Fruit fly (Drosophila melanogaster) whole organism, embryonic: Measurements from ENCODE around the gene CG43291.

Experiments
- Ada2b ChIP-seq: fragments of 200-800 bp; sonication (Bioruptor generic); IDR thresholded peaks from 2 replicates; pipeline ENCODE4 v1.3.6; 2022; ENCODE audit warnings: missing biosample characterization, missing genetic modification characterization
- Asciz ChIP-seq: fragments of 200-800 bp; sonication (Bioruptor generic); optimal IDR thresholded peaks from 2 replicates; lab custom pipeline; 2017; ENCODE audit warnings: missing biosample characterization, mild to moderate bottlenecking, missing genetic modification characterization, missing genetic modification reagents
- Atf-2 ChIP-seq: fragments of 200-800 bp; sonication (Bioruptor generic); optimal IDR thresholded peaks from 2 replicates; lab custom pipeline; 2016; ENCODE audit warnings: missing biosample characterization, missing genetic modification characterization
- CG10209 ChIP-seq: fragments of 200-800 bp; sonication (Bioruptor generic); optimal IDR thresholded peaks from 3 replicates; lab custom pipeline; 2017; ENCODE audit warnings: missing biosample characterization, mild to moderate bottlenecking, missing genetic modification characterization, missing genetic modification reagents
- CG10321 ChIP-seq: fragments of 200-800 bp; sonication (Bioruptor generic); IDR thresholded peaks from 2 replicates; pipeline ENCODE4 v1.3.6; 2022; ENCODE audit warnings: missing biosample characterization, missing genetic modification characterization
- CG11093 ChIP-seq: fragments of 200-800 bp; sonication (Bioruptor generic); IDR thresholded peaks from 3 replicates; pipeline ENCODE4 v1.3.6; 2022; ENCODE audit warnings: missing biosample characterization, missing genetic modification characterization
- CG11456 ChIP-seq: fragments of 200-800 bp; sonication (Bioruptor generic); IDR thresholded peaks from 3 replicates; pipeline ENCODE4 v1.3.6; 2022; ENCODE audit warnings: missing biosample characterization, missing genetic modification characterization
- CG14014 ChIP-seq: fragments of 200-800 bp; sonication (Bioruptor generic); IDR thresholded peaks from 2 replicates; pipeline ENCODE4 v1.3.6; 2022; ENCODE audit warnings: missing biosample characterization, missing genetic modification characterization
- CG14050 ChIP-seq: fragments of 200-800 bp; sonication (Bioruptor generic); IDR thresholded peaks from 3 replicates; pipeline ENCODE4 v1.3.6; 2022; ENCODE audit warnings: missing biosample characterization, missing genetic modification characterization
- CG15514 ChIP-seq: fragments of 200-800 bp; sonication (Bioruptor generic); optimal IDR thresholded peaks from 3 replicates; lab custom pipeline; 2017; ENCODE audit warnings: missing biosample characterization, missing genetic modification characterization, mild to moderate bottlenecking, moderate library complexity, missing genetic modification reagents
- CG18262 ChIP-seq: fragments of 200-800 bp; optimal IDR thresholded peaks from 3 replicates; lab custom pipeline; 2019; ENCODE audit warnings: missing biosample characterization, mild to moderate bottlenecking, missing genetic modification characterization, moderate library complexity
- CG2875 ChIP-seq: fragments of 200-800 bp; sonication (Bioruptor generic); optimal IDR thresholded peaks from 2 replicates; lab custom pipeline; 2017; ENCODE audit warnings: missing biosample characterization, mild to moderate bottlenecking, missing genetic modification characterization, missing genetic modification reagents
- CG2889 ChIP-seq: fragments of 200-800 bp; sonication (Bioruptor generic); IDR thresholded peaks from 3 replicates; pipeline ENCODE4 v1.3.6; 2022; ENCODE audit warnings: missing biosample characterization, missing genetic modification characterization
- CG31365 ChIP-seq: fragments of 200-800 bp; sonication (Bioruptor generic); optimal IDR thresholded peaks from 2 replicates; lab custom pipeline; 2018; ENCODE audit warnings: missing biosample characterization, mild to moderate bottlenecking, missing genetic modification characterization
- CG3407 ChIP-seq: fragments of 200-800 bp; sonication (Bioruptor generic); optimal IDR thresholded peaks from 2 replicates; lab custom pipeline; 2018; ENCODE audit warnings: missing biosample characterization, mild to moderate bottlenecking, missing genetic modification characterization
- CG4730 ChIP-seq: fragments of 200-800 bp; sonication (Bioruptor generic); IDR thresholded peaks from 2 replicates; pipeline ENCODE4 v1.3.6; 2022; ENCODE audit warnings: missing biosample characterization, missing genetic modification characterization
- CG7357 ChIP-seq: fragments of 200-800 bp; sonication (Bioruptor generic); IDR thresholded peaks from 3 replicates; pipeline ENCODE4 v1.3.6; 2022; ENCODE audit warnings: missing biosample characterization, missing genetic modification characterization
- CG8089 ChIP-seq: fragments of 200-800 bp; sonication (Bioruptor generic); optimal IDR thresholded peaks from 3 replicates; lab custom pipeline; 2016; ENCODE audit warnings: missing biosample characterization, missing genetic modification characterization
- CG8290 ChIP-seq, 3 experiments: fragments of 200-800 bp; sonication (Bioruptor generic); optimal IDR thresholded peaks; 2 replicates each; lab custom pipeline; 2016 to 2019; ENCODE audit warnings: missing biosample characterization in 3 of 3, missing genetic modification characterization in 3 of 3, mild to moderate bottlenecking in 2 of 3, moderate library complexity in 1 of 3
- CG8944 ChIP-seq: fragments of 200-800 bp; sonication (Bioruptor generic); optimal IDR thresholded peaks from 3 replicates; lab custom pipeline; 2016; ENCODE audit warnings: missing biosample characterization, missing genetic modification characterization
- CG9797 ChIP-seq: fragments of 200-800 bp; sonication (Bioruptor generic); optimal IDR thresholded peaks from 3 replicates; lab custom pipeline; 2018; ENCODE audit warnings: missing biosample characterization, mild to moderate bottlenecking, missing genetic modification characterization
- CG9932 ChIP-seq: fragments of 200-800 bp; sonication (Bioruptor generic); IDR thresholded peaks from 2 replicates; pipeline ENCODE4 v1.3.6; 2022; ENCODE audit warnings: missing biosample characterization, missing genetic modification characterization
- D19B ChIP-seq: fragments of 200-800 bp; sonication (Bioruptor generic); optimal IDR thresholded peaks from 2 replicates; lab custom pipeline; 2017; ENCODE audit warnings: missing biosample characterization, mild to moderate bottlenecking, missing genetic modification characterization
- Dref ChIP-seq: fragments of 200-800 bp; sonication (Bioruptor generic); IDR thresholded peaks from 2 replicates; pipeline ENCODE4 v1.3.6; 2022; ENCODE audit warnings: missing biosample characterization, missing genetic modification characterization
- H15 ChIP-seq: fragments of 200-800 bp; sonication (Bioruptor generic); IDR thresholded peaks from 3 replicates; pipeline ENCODE4 v1.3.6; 2022; ENCODE audit warnings: missing biosample characterization, missing genetic modification characterization
- Hand ChIP-seq: fragments of 200-800 bp; sonication (Bioruptor generic); optimal IDR thresholded peaks from 2 replicates; lab custom pipeline; 2017; ENCODE audit warnings: mild to moderate bottlenecking, missing biosample characterization, missing genetic modification reagents, missing genetic modification characterization
- HmgD ChIP-seq: fragments of 200-800 bp; sonication (Bioruptor generic); optimal IDR thresholded peaks from 3 replicates; lab custom pipeline; 2016; ENCODE audit warnings: missing biosample characterization, missing genetic modification characterization
- Nf-YC ChIP-seq: fragments of 200-800 bp; optimal IDR thresholded peaks from 3 replicates; lab custom pipeline; 2019; ENCODE audit warnings: missing biosample characterization, mild to moderate bottlenecking, missing genetic modification characterization, moderate library complexity
- NfI ChIP-seq: fragments of 200-800 bp; sonication (Bioruptor generic); optimal IDR thresholded peaks from 3 replicates; lab custom pipeline; 2018; ENCODE audit warnings: missing biosample characterization, mild to moderate bottlenecking, missing genetic modification characterization, moderate library complexity
- Pdp1 ChIP-seq, 2 experiments: fragments of 200-800 bp; sonication (Bioruptor generic); optimal IDR thresholded peaks; 3 replicates each; lab custom pipeline; 2016; ENCODE audit warnings: missing biosample characterization in 2 of 2, missing genetic modification characterization in 2 of 2, mild to moderate bottlenecking in 1 of 2, moderate library complexity in 1 of 2
- Rfx ChIP-seq: fragments of 200-800 bp; sonication (Bioruptor generic); IDR thresholded peaks from 2 replicates; pipeline ENCODE4 v1.3.6; 2022; ENCODE audit warnings: missing biosample characterization, missing genetic modification characterization
- Sox100B ChIP-seq: fragments of 200-800 bp; sonication (Bioruptor generic); optimal IDR thresholded peaks from 3 replicates; lab custom pipeline; 2018; ENCODE audit warnings: missing biosample characterization, mild to moderate bottlenecking, missing genetic modification characterization
- Tbp ChIP-seq: fragments of >200 bp; optimal IDR thresholded peaks from 2 replicates; lab custom pipeline; 2018; ENCODE audit warnings: missing biosample characterization, missing genetic modification characterization
- abd-A ChIP-seq: fragments of 200-800 bp; sonication (Bioruptor generic); optimal IDR thresholded peaks from 3 replicates; lab custom pipeline; 2019; ENCODE audit warnings: missing biosample characterization, mild to moderate bottlenecking, missing genetic modification characterization, moderate library complexity
- aop ChIP-seq: fragments of 200-800 bp; sonication (Bioruptor generic); IDR thresholded peaks from 2 replicates; pipeline ENCODE4 v1.3.6; 2022; ENCODE audit warnings: missing biosample characterization, missing genetic modification characterization
- ara ChIP-seq: fragments of 200-800 bp; sonication (Bioruptor generic); IDR thresholded peaks from 2 replicates; pipeline ENCODE4 v1.3.6; 2022; ENCODE audit warnings: missing biosample characterization, missing genetic modification characterization
- bab2 ChIP-seq: fragments of 200-800 bp; sonication (Bioruptor generic); optimal IDR thresholded peaks from 2 replicates; lab custom pipeline; 2016; ENCODE audit warnings: missing biosample characterization, missing genetic modification characterization
- ci ChIP-seq: fragments of 200-800 bp; sonication (Bioruptor generic); IDR thresholded peaks from 3 replicates; pipeline ENCODE4 v1.3.6; 2022; ENCODE audit warnings: missing biosample characterization, missing genetic modification characterization
- fu2 ChIP-seq: fragments of 200-800 bp; sonication (Bioruptor generic); optimal IDR thresholded peaks from 2 replicates; lab custom pipeline; 2016; ENCODE audit warnings: missing biosample characterization, missing genetic modification characterization
- grn ChIP-seq: fragments of 200-800 bp; sonication (Bioruptor generic); optimal IDR thresholded peaks from 3 replicates; lab custom pipeline; 2017; ENCODE audit warnings: missing biosample characterization, missing genetic modification characterization
- gsb-n ChIP-seq: fragments of 200-800 bp; sonication (Bioruptor generic); optimal IDR thresholded peaks from 3 replicates; lab custom pipeline; 2018; ENCODE audit warnings: missing biosample characterization, mild to moderate bottlenecking, missing genetic modification characterization
- kah ChIP-seq: fragments of 200-800 bp; sonication (Bioruptor generic); optimal IDR thresholded peaks from 2 replicates; lab custom pipeline; 2018; ENCODE audit warnings: missing biosample characterization, mild to moderate bottlenecking, missing genetic modification characterization
- lov ChIP-seq, 2 experiments: fragments of 200-800 bp in 1 of 2; fragments of >200 bp in 1 of 2; sonication (Bioruptor generic) in 1 of 2; IDR thresholded peaks in 1 of 2; optimal IDR thresholded peaks in 1 of 2; 2 replicates in 1 of 2; 3 replicates in 1 of 2; pipeline versions ENCODE4 v1.3.6 to Lab custom; 2017 to 2022; ENCODE audit warnings: missing biosample characterization in 1 of 2, missing genetic modification characterization in 1 of 2
- pho ChIP-seq: fragments of 200-800 bp; sonication (Bioruptor generic); optimal IDR thresholded peaks from 2 replicates; lab custom pipeline; 2016; ENCODE audit warnings: missing biosample characterization, missing genetic modification characterization
- ranshi ChIP-seq: fragments of 200-800 bp; sonication (Bioruptor generic); IDR thresholded peaks from 2 replicates; pipeline ENCODE4 v1.3.6; 2022; ENCODE audit warnings: missing biosample characterization, missing genetic modification characterization
- row ChIP-seq: fragments of 200-800 bp; sonication (Bioruptor generic); IDR thresholded peaks from 3 replicates; pipeline ENCODE4 v1.3.6; 2022; ENCODE audit warnings: missing biosample characterization, missing genetic modification characterization
- sug ChIP-seq: fragments of 200-800 bp; optimal IDR thresholded peaks from 2 replicates; lab custom pipeline; 2019; ENCODE audit warnings: missing biosample characterization, mild to moderate bottlenecking, missing genetic modification characterization, moderate library complexity
- tap ChIP-seq: fragments of 200-800 bp; optimal IDR thresholded peaks from 3 replicates; lab custom pipeline; 2019; ENCODE audit warnings: missing biosample characterization, mild to moderate bottlenecking, missing genetic modification characterization, moderate library complexity
- trem ChIP-seq: fragments of 200-800 bp; optimal IDR thresholded peaks from 3 replicates; lab custom pipeline; 2019; ENCODE audit warnings: missing biosample characterization, mild to moderate bottlenecking, missing genetic modification characterization, moderate library complexity

The CG43291 gene

dm6 chr3R:14278523-14279303 lies 34.2 kb upstream of the CG43291 start (continued):
- TF ChIP-seq row (GFP tag; lab: Robert Waterston, UW): peak; percentile 49
- no peak for TF ChIP-seq Nf-YC (tag; lab: Kevin White, UChicago)
- peak; percentile 19 for TF ChIP-seq CG15514 (GFP tag; lab: Kevin White, UChicago)
- no peak for TF ChIP-seq Dref (GFP tag; lab: Robert Waterston, UW)
- TF ChIP-seq CG14050 (GFP tag; lab: Robert Waterston, UW): no peak
- no peak for TF ChIP-seq D19B (GFP tag; lab: Kevin White, UChicago)
- TF ChIP-seq pho (GFP tag; lab: Kevin White, UChicago): no peak
- TF ChIP-seq Atf-2 (GFP tag; lab: Kevin White, UChicago): no peak
- TF ChIP-seq CG8944: no peak
- TF ChIP-seq HmgD (GFP tag; lab: Kevin White, UChicago): peak; percentile 44
- TF ChIP-seq CG10209 (GFP tag; lab: Kevin White, UChicago): no peak
- TF ChIP-seq CG31365 (tag; lab: Kevin White, UChicago): no peak
- TF ChIP-seq kah (GFP tag; lab: Kevin White, UChicago): peak; percentile 1
- TF ChIP-seq CG3407 (GFP tag; lab: Kevin White, UChicago): no peak
- TF ChIP-seq tap: no peak
- 0 out of 2 replicates have a peak, but pooled peaks have one; percentile 5 for TF ChIP-seq Ada2b
- no peak for TF ChIP-seq CG2889 (GFP tag; lab: Robert Waterston, UW)
- TF ChIP-seq grn: no peak
- TF ChIP-seq CG10321: no peak
- 0 out of 3 replicates have a peak, but pooled peaks have one; percentile 37 for TF ChIP-seq ci (GFP tag; lab: Robert Waterston, UW)
- TF ChIP-seq ranshi: no peak
- TF ChIP-seq bab2 (GFP tag; lab: Kevin White, UChicago): no peak
- no peak for TF ChIP-seq lov (optimal IDR thresholded peaks at IDR 0.05; lab: Kevin White, UChicago)
- 0 out of 3 replicates have a peak, but pooled peaks have one; percentile 7 for TF ChIP-seq lov (GFP tag; IDR thresholded peaks at IDR 0.05; lab: Robert Waterston, UW)
- TF ChIP-seq CG11456: no peak
- TF ChIP-seq gsb-n: no peak
- TF ChIP-seq CG9932 (GFP tag; lab: Robert Waterston, UW): peak; percentile 19; the same call in 1 of the 2 replicates
- TF ChIP-seq CG11093: no peak
- no peak for TF ChIP-seq aop (GFP tag; lab: Robert Waterston, UW)
- peak; percentile 38; the same call in 1 of the 2 replicates for TF ChIP-seq CG14014
- TF ChIP-seq Pdp1 (GFP tag; optimal IDR thresholded peaks at IDR 0.05; lab: Kevin White, UChicago): no peak
- TF ChIP-seq sug (tag; lab: Kevin White, UChicago): no peak
- TF ChIP-seq CG7357 (GFP tag; lab: Robert Waterston, UW): no peak
- TF ChIP-seq CG18262 (tag; lab: Kevin White, UChicago): no peak
- no peak for TF ChIP-seq Hand (GFP tag; lab: Kevin White, UChicago)
- no peak for TF ChIP-seq fu2 (GFP tag; lab: Kevin White, UChicago)
- TF ChIP-seq abd-A: peak; percentile 89
- no peak for TF ChIP-seq ara (GFP tag; lab: Robert Waterston, UW)
- no peak for TF ChIP-seq CG8089 (GFP tag; lab: Kevin White, UChicago)
- no peak for TF ChIP-seq H15 (GFP tag; lab: Robert Waterston, UW)
- no peak for TF ChIP-seq trem (tag; lab: Kevin White, UChicago)
- no peak for TF ChIP-seq CG2875 (GFP tag; lab: Kevin White, UChicago)
- no peak for TF ChIP-seq CG4730 (GFP tag; lab: Robert Waterston, UW)
- TF ChIP-seq CG9797 (GFP tag; lab: Kevin White, UChicago): no peak
- TF ChIP-seq Asciz (GFP tag; lab: Kevin White, UChicago): no peak
- TF ChIP-seq Sox100B: no peak
- peak; percentile 38 for TF ChIP-seq Rfx (GFP tag; lab: Robert Waterston, UW)
- TF ChIP-seq NfI (GFP tag; lab: Kevin White, UChicago): no peak
- TF ChIP-seq Tbp: peak; percentile 59
- peak; percentile 16 for TF ChIP-seq CG8290 (GFP tag; optimal IDR thresholded peaks at IDR 0.05; lab: Kevin White, UChicago)
- peak in 1 of 2 experiments; percentile 27 for TF ChIP-seq CG8290 (tag; optimal IDR thresholded peaks at IDR 0.05; lab: Kevin White, UChicago)
